Worm (Caenorhabditis elegans) whole organism, L4 larva: ENCODE measurements around the gene pes-9.

Experiments used
- F44E2.7 ChIP-seq: fragments of 200-800 bp; sonication (Bioruptor generic); IDR thresholded peaks from 2 replicates; pipeline ENCODE4 v2.1.2; 2022; ENCODE audit warnings: missing genetic modification characterization, missing compliant biosample characterization
- R02D3.7 ChIP-seq: fragments of 150-350 bp; sonication (generic microtip); optimal IDR thresholded peaks from 3 replicates; lab custom pipeline; 2014; ENCODE audit warnings: missing biosample characterization, missing genetic modification characterization
- T20F7.1 ChIP-seq: fragments of 200-800 bp; sonication (Bioruptor generic); optimal IDR thresholded peaks from 2 replicates; lab custom pipeline; 2018; ENCODE audit warnings: mild to moderate bottlenecking, missing genetic modification characterization, missing compliant biosample characterization
- Y105C5A.15 ChIP-seq: fragments of 200-800 bp; sonication (Bioruptor generic); IDR thresholded peaks from 2 replicates; pipeline ENCODE4 v1.3.6; 2022; ENCODE audit warnings: missing genetic modification characterization, missing compliant biosample characterization
- aha-1 ChIP-seq: fragments of 150-350 bp; peaks from one replicate; lab custom pipeline; 2014; ENCODE audit warnings: missing biosample characterization, missing genetic modification characterization
- ama-1 ChIP-seq: fragments of 150-350 bp; optimal IDR thresholded peaks from 2 replicates; lab custom pipeline; 2014; ENCODE audit warnings: inconsistent platforms, mixed read lengths
- ceh-28 ChIP-seq: fragments of 150-350 bp; optimal IDR thresholded peaks from 2 replicates; lab custom pipeline; 2014; ENCODE audit warnings: missing biosample characterization, missing genetic modification reagents, missing genetic modification characterization
- ces-1 ChIP-seq: fragments of 150-350 bp; sonication (generic microtip); optimal IDR thresholded peaks from 4 replicates; lab custom pipeline; 2014; ENCODE audit warnings: missing biosample characterization, missing genetic modification reagents, missing genetic modification characterization
- ctbp-1 ChIP-seq: fragments of 200-800 bp; sonication (Bioruptor generic); IDR thresholded peaks from 2 replicates; pipeline ENCODE4 v1.3.6; 2022; ENCODE audit warnings: missing genetic modification reagents, missing genetic modification characterization, missing compliant biosample characterization
- daf-12 ChIP-seq: fragments of 150-350 bp; optimal IDR thresholded peaks from 2 replicates; lab custom pipeline; 2014; ENCODE audit warnings: missing biosample characterization, missing genetic modification reagents, missing genetic modification characterization
- daf-16 ChIP-seq, 3 experiments: sonication (generic microtip); optimal IDR thresholded peaks; 2 replicates each; lab custom pipeline; 2016 to 2017; ENCODE audit warnings: missing genetic modification characterization in 3 of 3, missing genetic modification reagents in 3 of 3, mild to moderate bottlenecking in 2 of 3, missing compliant biosample characterization in 2 of 3, missing biosample characterization in 1 of 3, moderate library complexity in 1 of 3
- dmd-6 ChIP-seq: fragments of 200-800 bp; sonication (Bioruptor generic); IDR thresholded peaks from 2 replicates; pipeline ENCODE4 v1.3.6; 2022; ENCODE audit warnings: missing genetic modification reagents, missing genetic modification characterization, missing compliant biosample characterization
- dmd-8 ChIP-seq: fragments of 200-800 bp; sonication (Bioruptor generic); IDR thresholded peaks from 2 replicates; pipeline ENCODE4 v1.3.6; 2022; ENCODE audit warnings: missing genetic modification characterization, missing compliant biosample characterization
- dve-1 ChIP-seq: sonication (generic microtip); optimal IDR thresholded peaks from 2 replicates; lab custom pipeline; 2017; ENCODE audit warnings: antibody characterized with exemption, mild to moderate bottlenecking, missing genetic modification characterization, missing compliant biosample characterization; ENCODE audit not compliant: insufficient read depth
- fkh-10 ChIP-seq: fragments of 150-350 bp; optimal IDR thresholded peaks from 2 replicates; lab custom pipeline; 2014; ENCODE audit warnings: missing biosample characterization, missing genetic modification reagents, missing genetic modification characterization
- hif-1 ChIP-seq, 2 experiments: sonication (generic microtip); optimal IDR thresholded peaks; 2 replicates each; lab custom pipeline; 2016 to 2017; ENCODE audit warnings: missing compliant biosample characterization in 2 of 2, missing genetic modification characterization in 2 of 2, missing genetic modification reagents in 2 of 2, missing genotype in 2 of 2, mild to moderate bottlenecking in 1 of 2
- hlh-11 ChIP-seq: fragments of 200-800 bp; sonication (Bioruptor generic); optimal IDR thresholded peaks from 2 replicates; lab custom pipeline; 2018; ENCODE audit warnings: mild to moderate bottlenecking, missing genetic modification characterization, missing compliant biosample characterization
- hmg-1.1 ChIP-seq: fragments of 200-800 bp; sonication (Bioruptor generic); IDR thresholded peaks from 2 replicates; pipeline ENCODE4 v1.3.6; 2022; ENCODE audit warnings: missing genetic modification reagents, missing genetic modification characterization, missing compliant biosample characterization
- lin-15B ChIP-seq: fragments of 150-350 bp; sonication (generic microtip); optimal IDR thresholded peaks from 3 replicates; lab custom pipeline; 2014; ENCODE audit warnings: missing biosample characterization, missing genetic modification characterization
- lin-29 ChIP-seq: fragments of 200-800 bp; sonication (Bioruptor generic); IDR thresholded peaks from 2 replicates; pipeline ENCODE4 v1.3.6; 2022; ENCODE audit warnings: missing genetic modification reagents, missing genetic modification characterization, missing compliant biosample characterization
- lin-38 ChIP-seq: fragments of 200-800 bp; sonication (Bioruptor generic); IDR thresholded peaks from 2 replicates; pipeline ENCODE4 v1.3.6; 2022; ENCODE audit warnings: missing genetic modification reagents, missing genetic modification characterization, missing compliant biosample characterization
- lsy-2 ChIP-seq, 2 experiments: fragments of 150-350 bp in 1 of 2; sonication (generic microtip) in 1 of 2; optimal IDR thresholded peaks; 2 replicates each; lab custom pipeline; 2014 to 2017; ENCODE audit warnings: missing biosample characterization in 2 of 2, missing genetic modification characterization in 2 of 2
- mdt-29 ChIP-seq: fragments of 200-800 bp; sonication (Bioruptor generic); IDR thresholded peaks from 2 replicates; pipeline ENCODE4 v1.3.6; 2022; ENCODE audit warnings: missing genetic modification reagents, missing genetic modification characterization, missing compliant biosample characterization
- mes-2 ChIP-seq: sonication (generic microtip); optimal IDR thresholded peaks from 2 replicates; lab custom pipeline; 2016; ENCODE audit warnings: missing genotype, mild to moderate bottlenecking, missing genetic modification characterization, missing compliant biosample characterization; ENCODE audit not compliant: poor library complexity, severe bottlenecking
- mxl-3 ChIP-seq: fragments of 200-800 bp; sonication (Bioruptor generic); optimal IDR thresholded peaks from 2 replicates; lab custom pipeline; 2018; ENCODE audit warnings: mild to moderate bottlenecking, missing genetic modification characterization, missing compliant biosample characterization
- nhr-102 ChIP-seq: sonication (generic microtip); optimal IDR thresholded peaks from 2 replicates; lab custom pipeline; 2016; ENCODE audit warnings: mild to moderate bottlenecking, missing genetic modification characterization, moderate library complexity, missing compliant biosample characterization
- nhr-25 ChIP-seq: sonication (generic microtip); optimal IDR thresholded peaks from 2 replicates; lab custom pipeline; 2017; ENCODE audit warnings: missing genetic modification characterization, mild to moderate bottlenecking, missing compliant biosample characterization, antibody characterized with exemption, moderate library complexity, borderline replicate concordance; ENCODE audit not compliant: insufficient read depth
- nhr-41 ChIP-seq: fragments of 200-800 bp; sonication (Bioruptor generic); IDR thresholded peaks from 2 replicates; pipeline ENCODE4 v1.3.6; 2022; ENCODE audit warnings: missing genetic modification reagents, missing genetic modification characterization, missing compliant biosample characterization
- php-3 ChIP-seq: fragments of 200-800 bp; sonication (Bioruptor generic); IDR thresholded peaks from 2 replicates; pipeline ENCODE4 v1.3.6; 2022; ENCODE audit warnings: missing genetic modification reagents, missing genetic modification characterization, missing compliant biosample characterization
- pqm-1 ChIP-seq: sonication (generic microtip); optimal IDR thresholded peaks from 2 replicates; lab custom pipeline; 2017; ENCODE audit warnings: missing biosample characterization, missing genetic modification characterization
- snpc-1.2 ChIP-seq: fragments of 200-800 bp; sonication (Bioruptor generic); IDR thresholded peaks from 2 replicates; pipeline ENCODE4 v1.3.6; 2022; ENCODE audit warnings: missing genetic modification reagents, missing genetic modification characterization, missing compliant biosample characterization
- spr-1 ChIP-seq: sonication (generic microtip); optimal IDR thresholded peaks from 2 replicates; lab custom pipeline; 2016; ENCODE audit warnings: mild to moderate bottlenecking, missing genetic modification characterization, missing compliant biosample characterization
- unc-39 ChIP-seq: sonication (generic microtip); optimal IDR thresholded peaks from 2 replicates; lab custom pipeline; 2017; ENCODE audit warnings: missing biosample characterization, missing genetic modification characterization
- zfp-3 ChIP-seq: fragments of 200-800 bp; sonication (Bioruptor generic); conservative IDR thresholded peaks from 2 replicates; pipeline ENCODE4 v1.3.6; 2022; ENCODE audit warnings: missing genetic modification reagents, missing genetic modification characterization, missing compliant biosample characterization

pes-9 gene

ce11 chrV:14597681-14598184 is 899 bp upstream of the pes-9 start, which contains the start of gene R11H6.2 (continued):
- TF ChIP-seq lsy-2 (tag; optimal IDR thresholded peaks at IDR 0.05; lab: Kevin White, UChicago) (peak in 1 of 2 experiments; percentile 57), ceh-28 (tag; lab: Kevin White, UChicago) (peak; percentile 29), mxl-3 (GFP tag; lab: Kevin White, UChicago) (no peak), aha-1 (tag; lab: Kevin White, UChicago) (no peak), snpc-1.2 (GFP tag; lab: Robert Waterston, UW) (no peak), ctbp-1 (GFP tag; lab: Robert Waterston, UW) (0 out of 2 replicates have a peak, but pooled peaks have one; percentile 13), lin-15B (tag; lab: Kevin White, UChicago) (no peak), mdt-29 (GFP tag; lab: Robert Waterston, UW) (no peak), T20F7.1 (no peak), R02D3.7 (tag; lab: Kevin White, UChicago) (no peak), lin-38 (GFP tag; lab: Robert Waterston, UW) (peak; percentile 78), spr-1 (tag; lab: Kevin White, UChicago) (no peak), hif-1 (tag; optimal IDR thresholded peaks at IDR 0.05; lab: Kevin White, UChicago) (no peak), Y105C5A.15 (GFP tag; lab: Robert Waterston, UW) (no peak), dmd-8 (no peak), F44E2.7 (GFP tag; lab: Robert Waterston, UW) (no peak), daf-16 (GFP tag; optimal IDR thresholded peaks at IDR 0.05; lab: Kevin White, UChicago) (no peak), daf-16 (tag; optimal IDR thresholded peaks at IDR 0.05; lab: Kevin White, UChicago) (no peak), hmg-1.1 (GFP tag; lab: Robert Waterston, UW) (peak; percentile 54; the same call in 1 of the 2 replicates), daf-12 (tag; lab: Kevin White, UChicago) (no peak)
- TF ChIP-seq, all 104 proteins: peak for 17

ce11 chrV:14595984-14596383 is 850 bp downstream of the pes-9 start:
- peak; percentile 36 for TF ChIP-seq dve-1 (tag; lab: Kevin White, UChicago)
- no peak for TF ChIP-seq lin-29 (GFP tag; lab: Robert Waterston, UW)
- no peak for TF ChIP-seq nhr-25 (tag; lab: Kevin White, UChicago)
- TF ChIP-seq pqm-1 (tag; lab: Kevin White, UChicago), result peak; percentile 5
- TF ChIP-seq unc-39 (tag; lab: Kevin White, UChicago), result no peak
- no peak for TF ChIP-seq nhr-102 (tag; lab: Kevin White, UChicago)
- peak; percentile 34 for TF ChIP-seq hlh-11 (tag; lab: Kevin White, UChicago)
- TF ChIP-seq F44E2.7 (GFP tag; lab: Robert Waterston, UW), result no peak
- TF ChIP-seq daf-16 (GFP tag; optimal IDR thresholded peaks at IDR 0.05; lab: Kevin White, UChicago), result no peak
- peak; percentile 66 for TF ChIP-seq daf-16 (tag; optimal IDR thresholded peaks at IDR 0.05; lab: Kevin White, UChicago)
- peak; percentile 35; the same call in 1 of the 2 replicates for TF ChIP-seq dmd-6 (GFP tag; lab: Robert Waterston, UW)
- TF ChIP-seq, all 104 proteins: peak for 5

- TF ChIP-seq mes-2 (tag; lab: Kevin White, UChicago), result no peak
- TF ChIP-seq lin-38 (GFP tag; lab: Robert Waterston, UW), result peak; percentile 54
- no peak for TF ChIP-seq daf-16 (GFP tag; optimal IDR thresholded peaks at IDR 0.05; lab: Kevin White, UChicago)
- peak; percentile 25 for TF ChIP-seq daf-16 (tag; optimal IDR thresholded peaks at IDR 0.05; lab: Kevin White, UChicago)
- peak; percentile 66 for TF ChIP-seq T20F7.1
- no peak for TF ChIP-seq hmg-1.1 (GFP tag; lab: Robert Waterston, UW)
- no peak for TF ChIP-seq ces-1 (GFP tag; lab: Kevin White, UChicago)
- TF ChIP-seq zfp-3 (GFP tag; lab: Robert Waterston, UW), result peak; percentile 39
- TF ChIP-seq dmd-6 (GFP tag; lab: Robert Waterston, UW), result no peak
- TF ChIP-seq fkh-10, result no peak
- TF ChIP-seq nhr-41 (GFP tag; lab: Robert Waterston, UW), result no peak
- TF ChIP-seq ama-1 (lab: Kevin White, UChicago), result no peak
- 0 out of 2 replicates have a peak, but pooled peaks have one; percentile 15 for TF ChIP-seq php-3 (GFP tag; lab: Robert Waterston, UW)
Observed at ce11 chrV:14594943-14595342, 1.9 kb downstream of the pes-9 start.
